Worm (Caenorhabditis elegans): ENCODE measurements around the gene ten-1.

Gene ten-1

ce11 chrIII:6895677-6896076 lies 74.9 kb downstream of the ten-1 start:
- TF ChIP-seq pqm-1 (tag; optimal IDR thresholded peaks at IDR 0.05) (no peak), swsn-7 (tag; optimal IDR thresholded peaks at IDR 0.05) (no peak), ceh-90 (tag; optimal IDR thresholded peaks at IDR 0.05) (no peak), hlh-4 (tag; optimal IDR thresholded peaks at IDR 0.05) (no peak), nhr-84 (tag; optimal IDR thresholded peaks at IDR 0.05) (no peak), irx-1 (tag; optimal IDR thresholded peaks at IDR 0.05) (no peak), F16B12.6 (tag; optimal IDR thresholded peaks at IDR 0.05) (no peak), fkh-8 (tag; optimal IDR thresholded peaks at IDR 0.05) (no peak), nhr-11 (tag; optimal IDR thresholded peaks at IDR 0.05) (no peak), lin-15B (tag; optimal IDR thresholded peaks at IDR 0.05) (no peak), tbx-2 (tag; optimal IDR thresholded peaks at IDR 0.05) (no peak), nhr-85 (tag) (no peak)

Data from whole organism, L1 larva.